Fruit fly (Drosophila melanogaster) whole organism: ENCODE data around the gene spz4.

ENCODE experiments used
- CG8478 ChIP-seq: fragments of >200 bp; optimal IDR thresholded peaks from 2 replicates; lab custom pipeline; 2018; ENCODE audit warnings: inconsistent platforms
- Dll ChIP-seq: fragments of >200 bp; optimal IDR thresholded peaks from 2 replicates; lab custom pipeline; 2017
- psq ChIP-seq: fragments of >200 bp; optimal IDR thresholded peaks from 2 replicates; lab custom pipeline; 2017

DNA sequence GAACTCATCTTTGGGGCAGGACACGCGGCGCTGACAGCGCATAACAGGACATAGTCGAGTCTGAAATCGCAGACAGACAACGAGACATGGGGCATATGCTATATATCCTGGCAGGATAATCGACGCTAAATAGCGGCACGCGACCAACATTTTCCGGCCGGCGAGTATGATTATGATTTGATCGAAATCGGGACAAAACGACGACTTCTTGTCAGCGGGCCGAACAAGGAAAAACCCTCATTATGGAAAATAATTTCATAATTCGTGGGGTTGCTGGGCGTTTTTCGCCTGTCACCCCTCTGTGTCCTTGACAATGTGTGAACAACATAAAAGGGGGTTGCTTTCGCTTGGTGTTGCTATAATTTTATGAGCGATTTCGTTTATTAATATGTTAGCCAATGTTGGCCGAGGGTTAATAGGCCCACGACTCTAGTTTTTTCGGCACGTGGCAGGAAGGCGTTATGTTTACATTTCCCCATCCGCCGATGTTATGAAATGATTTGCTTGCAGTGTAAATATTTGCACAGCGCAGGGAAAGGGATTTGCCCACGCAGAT, 44.8 kb upstream of the spz4 start:
- TF ChIP-seq CG8478 (lab: Kevin White, UChicago) = no peak
- no peak for TF ChIP-seq psq (lab: Kevin White, UChicago)
- TF ChIP-seq Dll = no peak
